Fruit fly (Drosophila melanogaster) whole organism, embryonic: ENCODE measurements around the gene CG5196.

Experiments
- Atf3 ChIP-seq: fragments of 200-800 bp; sonication (Bioruptor generic); optimal IDR thresholded peaks from 3 replicates; lab custom pipeline; 2016; ENCODE audit warnings: missing biosample characterization, missing genetic modification characterization
- BEAF-32 ChIP-seq: fragments of 200-800 bp; sonication (Bioruptor generic); optimal IDR thresholded peaks from 3 replicates; lab custom pipeline; 2017; ENCODE audit warnings: missing biosample characterization, missing genetic modification characterization, mild to moderate bottlenecking, moderate library complexity, missing genetic modification reagents
- BtbVII ChIP-seq: fragments of 200-800 bp; sonication (Bioruptor generic); optimal IDR thresholded peaks from 3 replicates; lab custom pipeline; 2017; ENCODE audit warnings: missing biosample characterization, mild to moderate bottlenecking, missing genetic modification characterization
- CG10267 ChIP-seq: fragments of 200-800 bp; sonication (Bioruptor generic); optimal IDR thresholded peaks from 2 replicates; lab custom pipeline; 2018; ENCODE audit warnings: missing biosample characterization, mild to moderate bottlenecking, missing genetic modification characterization, moderate library complexity
- CG10431 ChIP-seq: fragments of 200-800 bp; sonication (Bioruptor generic); optimal IDR thresholded peaks from 3 replicates; lab custom pipeline; 2018; ENCODE audit warnings: missing biosample characterization, mild to moderate bottlenecking, missing genetic modification characterization
- CG10543 ChIP-seq: fragments of 200-800 bp; sonication (Bioruptor generic); optimal IDR thresholded peaks from 3 replicates; lab custom pipeline; 2017; ENCODE audit warnings: missing biosample characterization, mild to moderate bottlenecking, missing genetic modification characterization, moderate library complexity
- CG12659 ChIP-seq: fragments of 200-800 bp; sonication (Bioruptor generic); optimal IDR thresholded peaks from 3 replicates; lab custom pipeline; 2017; ENCODE audit warnings: mild to moderate bottlenecking, missing biosample characterization, missing genetic modification reagents, missing genetic modification characterization
- CG12744 ChIP-seq: fragments of 200-800 bp; sonication (Bioruptor generic); optimal IDR thresholded peaks from 2 replicates; lab custom pipeline; 2016; ENCODE audit warnings: missing biosample characterization, missing genetic modification characterization
- CG13296 ChIP-seq: fragments of 200-800 bp; sonication (Bioruptor generic); optimal IDR thresholded peaks from 3 replicates; lab custom pipeline; 2018; ENCODE audit warnings: missing biosample characterization, mild to moderate bottlenecking, missing genetic modification characterization
- CG14667 ChIP-seq: fragments of 200-800 bp; sonication (Bioruptor generic); IDR thresholded peaks from 2 replicates; pipeline ENCODE4 v1.3.6; 2022; ENCODE audit warnings: missing biosample characterization, missing genetic modification characterization
- CG17385 ChIP-seq: fragments of 200-800 bp; sonication (Bioruptor generic); optimal IDR thresholded peaks from 3 replicates; lab custom pipeline; 2018; ENCODE audit warnings: missing biosample characterization, mild to moderate bottlenecking, missing genetic modification characterization
- CG1832 ChIP-seq: fragments of 200-800 bp; sonication (Bioruptor generic); optimal IDR thresholded peaks from 2 replicates; lab custom pipeline; 2017; ENCODE audit warnings: missing biosample characterization, mild to moderate bottlenecking, missing genetic modification characterization, inconsistent platforms
- CG3065 ChIP-seq: fragments of 200-800 bp; sonication (Bioruptor generic); optimal IDR thresholded peaks from 2 replicates; lab custom pipeline; 2016; ENCODE audit warnings: missing biosample characterization, missing genetic modification characterization
- CG32772 ChIP-seq: fragments of 200-800 bp; sonication (Bioruptor generic); IDR thresholded peaks from 2 replicates; pipeline ENCODE4 v1.3.6; 2022; ENCODE audit warnings: missing biosample characterization, missing genetic modification characterization
- CG4424 ChIP-seq: fragments of 200-800 bp; sonication (Bioruptor generic); optimal IDR thresholded peaks from 3 replicates; lab custom pipeline; 2016; ENCODE audit warnings: missing biosample characterization, missing genetic modification characterization
- CG6272 ChIP-seq: fragments of 200-800 bp; sonication (Bioruptor generic); IDR thresholded peaks from 2 replicates; pipeline ENCODE4 v1.3.6; 2022; ENCODE audit warnings: missing biosample characterization, missing genetic modification characterization
- CG7839 ChIP-seq: fragments of 200-800 bp; sonication (Bioruptor generic); optimal IDR thresholded peaks from 3 replicates; lab custom pipeline; 2018; ENCODE audit warnings: missing biosample characterization, mild to moderate bottlenecking, missing genetic modification characterization, moderate library complexity
- CG7963 ChIP-seq: fragments of 200-800 bp; sonication (Bioruptor generic); IDR thresholded peaks from 3 replicates; pipeline ENCODE4 v1.3.6; 2022; ENCODE audit warnings: missing biosample characterization, missing genetic modification characterization; ENCODE audit not compliant: partially characterized antibody
- Chrac-16 ChIP-seq: fragments of 200-800 bp; sonication (Bioruptor generic); optimal IDR thresholded peaks from 3 replicates; lab custom pipeline; 2016; ENCODE audit warnings: missing biosample characterization, missing genetic modification characterization
- Fer1 ChIP-seq: fragments of 200-800 bp; sonication (Bioruptor generic); optimal IDR thresholded peaks from 2 replicates; lab custom pipeline; 2017; ENCODE audit warnings: missing biosample characterization, mild to moderate bottlenecking, missing genetic modification characterization
- Meics ChIP-seq: fragments of 200-800 bp; sonication (Bioruptor generic); optimal IDR thresholded peaks from 2 replicates; lab custom pipeline; 2017; ENCODE audit warnings: missing biosample characterization, mild to moderate bottlenecking, missing genetic modification characterization
- NFAT ChIP-seq: fragments of 200-800 bp; sonication (Bioruptor generic); IDR thresholded peaks from 2 replicates; pipeline ENCODE4 v1.3.6; 2022; ENCODE audit warnings: missing biosample characterization, missing genetic modification characterization
- NfI ChIP-seq: fragments of 200-800 bp; sonication (Bioruptor generic); optimal IDR thresholded peaks from 3 replicates; lab custom pipeline; 2018; ENCODE audit warnings: missing biosample characterization, mild to moderate bottlenecking, missing genetic modification characterization, moderate library complexity
- Pdp1 ChIP-seq, 2 experiments: fragments of 200-800 bp; sonication (Bioruptor generic); optimal IDR thresholded peaks; 3 replicates each; lab custom pipeline; 2016; ENCODE audit warnings: missing biosample characterization in 2 of 2, missing genetic modification characterization in 2 of 2, mild to moderate bottlenecking in 1 of 2, moderate library complexity in 1 of 2
- Sox102F ChIP-seq: fragments of 200-800 bp; sonication (Bioruptor generic); optimal IDR thresholded peaks from 2 replicates; lab custom pipeline; 2018; ENCODE audit warnings: missing biosample characterization, mild to moderate bottlenecking, missing genetic modification characterization, moderate library complexity
- Ssrp ChIP-seq: fragments of 200-800 bp; sonication (Bioruptor generic); optimal IDR thresholded peaks from 2 replicates; lab custom pipeline; 2018; ENCODE audit warnings: missing biosample characterization, mild to moderate bottlenecking, missing genetic modification characterization, moderate library complexity
- TFAM ChIP-seq: fragments of 200-800 bp; sonication (Bioruptor generic); optimal IDR thresholded peaks from 2 replicates; lab custom pipeline; 2017; ENCODE audit warnings: missing biosample characterization, missing genetic modification characterization, inconsistent platforms
- Vsx1 ChIP-seq: fragments of 200-800 bp; sonication (Bioruptor generic); optimal IDR thresholded peaks from 2 replicates; lab custom pipeline; 2017; ENCODE audit warnings: missing biosample characterization, mild to moderate bottlenecking, missing genetic modification characterization, missing genetic modification reagents
- cg ChIP-seq: fragments of 200-800 bp; sonication (Bioruptor generic); optimal IDR thresholded peaks from 3 replicates; lab custom pipeline; 2019; ENCODE audit warnings: missing biosample characterization, mild to moderate bottlenecking, missing genetic modification characterization, moderate library complexity
- chif ChIP-seq, 2 experiments: fragments of 200-800 bp; sonication (Bioruptor generic); optimal IDR thresholded peaks; 3 replicates each; lab custom pipeline; 2016; ENCODE audit warnings: missing biosample characterization in 2 of 2, missing genetic modification characterization in 2 of 2
- dmrt99B ChIP-seq: fragments of 200-800 bp; sonication (Bioruptor generic); optimal IDR thresholded peaks from 2 replicates; lab custom pipeline; 2018; ENCODE audit warnings: missing biosample characterization, mild to moderate bottlenecking, missing genetic modification characterization, moderate library complexity
- dysf ChIP-seq: fragments of 200-800 bp; sonication (Bioruptor generic); IDR thresholded peaks from 3 replicates; pipeline ENCODE4 v1.3.6; 2022; ENCODE audit warnings: missing biosample characterization, missing genetic modification characterization
- en ChIP-seq: fragments of 200-800 bp; sonication (Bioruptor generic); optimal IDR thresholded peaks from 2 replicates; lab custom pipeline; 2016; ENCODE audit warnings: missing biosample characterization, missing genetic modification characterization
- grau ChIP-seq: fragments of 200-800 bp; optimal IDR thresholded peaks from 3 replicates; lab custom pipeline; 2019; ENCODE audit warnings: missing biosample characterization, mild to moderate bottlenecking, missing genetic modification characterization, moderate library complexity
- gro ChIP-seq: fragments of 200-800 bp; sonication (Bioruptor generic); optimal IDR thresholded peaks from 2 replicates; lab custom pipeline; 2016; ENCODE audit warnings: missing biosample characterization, missing genetic modification characterization
- lmd ChIP-seq: fragments of 200-800 bp; sonication (Bioruptor generic); IDR thresholded peaks from 2 replicates; pipeline ENCODE4 v1.3.6; 2022; ENCODE audit warnings: missing biosample characterization, missing genetic modification characterization
- mam ChIP-seq: fragments of 200-800 bp; sonication (Bioruptor generic); optimal IDR thresholded peaks from 3 replicates; lab custom pipeline; 2016; ENCODE audit warnings: missing biosample characterization, missing genetic modification characterization
- mirr ChIP-seq: fragments of 200-800 bp; sonication (Bioruptor generic); optimal IDR thresholded peaks from 3 replicates; lab custom pipeline; 2018; ENCODE audit warnings: missing biosample characterization, mild to moderate bottlenecking, missing genetic modification characterization
- nom ChIP-seq: fragments of 200-800 bp; sonication (Bioruptor generic); optimal IDR thresholded peaks from 2 replicates; lab custom pipeline; 2017; ENCODE audit warnings: missing biosample characterization, missing genetic modification characterization, mild to moderate bottlenecking, moderate library complexity, missing genetic modification reagents
- pan ChIP-seq, 4 experiments: fragments of >200 bp in 3 of 4; fragments of 200-800 bp in 1 of 4; sonication (Bioruptor generic) in 1 of 4; optimal IDR thresholded peaks in 3 of 4; IDR thresholded peaks in 1 of 4; 2 replicates each; pipeline versions ENCODE4 v1.3.6 to Lab custom; 2017 to 2022; ENCODE audit warnings: missing biosample characterization in 2 of 4, missing genetic modification characterization in 2 of 4, mixed read lengths in 1 of 4
- ranshi ChIP-seq: fragments of 200-800 bp; sonication (Bioruptor generic); IDR thresholded peaks from 2 replicates; pipeline ENCODE4 v1.3.6; 2022; ENCODE audit warnings: missing biosample characterization, missing genetic modification characterization
- row ChIP-seq: fragments of 200-800 bp; sonication (Bioruptor generic); IDR thresholded peaks from 3 replicates; pipeline ENCODE4 v1.3.6; 2022; ENCODE audit warnings: missing biosample characterization, missing genetic modification characterization
- sens-2 ChIP-seq: fragments of 200-800 bp; sonication (Bioruptor generic); IDR thresholded peaks from 2 replicates; pipeline ENCODE4 v1.3.6; 2022; ENCODE audit warnings: missing biosample characterization, missing genetic modification characterization
- tap ChIP-seq: fragments of 200-800 bp; optimal IDR thresholded peaks from 3 replicates; lab custom pipeline; 2019; ENCODE audit warnings: missing biosample characterization, mild to moderate bottlenecking, missing genetic modification characterization, moderate library complexity
- tgo ChIP-seq: fragments of 200-800 bp; sonication (Bioruptor generic); IDR thresholded peaks from 3 replicates; pipeline ENCODE4 v1.3.6; 2022; ENCODE audit warnings: missing biosample characterization, missing genetic modification characterization
- tio ChIP-seq: fragments of 200-800 bp; sonication (Bioruptor generic); optimal IDR thresholded peaks from 2 replicates; lab custom pipeline; 2017; ENCODE audit warnings: missing biosample characterization, missing genetic modification characterization, inconsistent platforms
- tna ChIP-seq: fragments of 200-800 bp; sonication (Bioruptor generic); IDR thresholded peaks from 2 replicates; pipeline ENCODE4 v1.3.6; 2022; ENCODE audit warnings: missing biosample characterization, missing genetic modification characterization; ENCODE audit not compliant: partially characterized antibody
- unpg ChIP-seq: fragments of 200-800 bp; sonication (Bioruptor generic); optimal IDR thresholded peaks from 3 replicates; lab custom pipeline; 2018; ENCODE audit warnings: missing biosample characterization, mild to moderate bottlenecking, missing genetic modification characterization, moderate library complexity
- zfh1 ChIP-seq: fragments of 200-800 bp; sonication (Bioruptor generic); IDR thresholded peaks from 3 replicates; pipeline ENCODE4 v1.3.6; 2022; ENCODE audit warnings: missing biosample characterization, missing genetic modification characterization

Gene CG5196

dm6 chr3R:12451376-12451775, 43.3 kb downstream of the CG5196 start (continued):
- TF ChIP-seq chif (GFP tag; optimal IDR thresholded peaks at IDR 0.05; lab: Kevin White, UChicago) (peak in 1 of 2 experiments; percentile 16), mam (GFP tag; lab: Kevin White, UChicago) (peak; percentile 20), CG10267 (tag; lab: Kevin White, UChicago) (no peak), row (GFP tag; lab: Robert Waterston, UW) (peak; percentile 42), TFAM (GFP tag; lab: Kevin White, UChicago) (no peak), CG3065 (GFP tag; lab: Kevin White, UChicago) (no peak), sens-2 (GFP tag; lab: Robert Waterston, UW) (no peak), CG14667 (GFP tag; lab: Robert Waterston, UW) (no peak), lmd (GFP tag; lab: Robert Waterston, UW) (0 out of 2 replicates have a peak, but pooled peaks have one; percentile 16), tio (no peak), BtbVII (GFP tag; lab: Kevin White, UChicago) (peak; percentile 13), tgo (GFP tag; lab: Robert Waterston, UW) (peak; percentile 59; the same call in 2 of the 3 replicates), Ssrp (peak; percentile 4), zfh1 (0 out of 3 replicates have a peak, but pooled peaks have one; percentile 24), pan (optimal IDR thresholded peaks at IDR 0.05; lab: Kevin White, UChicago) (no peak), pan (GFP tag; optimal IDR thresholded peaks at IDR 0.05 in 1 of 2, IDR thresholded peaks at IDR 0.05 in 1 of 2) (peak in 1 of 2 experiments; percentile 67), CG1832 (no peak), tap (peak; percentile 57), ranshi (GFP tag; lab: Robert Waterston, UW) (peak; percentile 50; the same call in 1 of the 2 replicates), CG12659 (GFP tag; lab: Kevin White, UChicago) (peak; percentile 19), Vsx1 (GFP tag; lab: Kevin White, UChicago) (no peak), nom (GFP tag; lab: Kevin White, UChicago) (no peak), CG13296 (GFP tag; lab: Kevin White, UChicago) (peak; percentile 12), Fer1 (peak; percentile 43), cg (GFP tag; lab: Kevin White, UChicago) (no peak), unpg (GFP tag; lab: Kevin White, UChicago) (peak; percentile 52), Pdp1 (GFP tag; optimal IDR thresholded peaks at IDR 0.05; lab: Kevin White, UChicago) (no peak), gro (no peak), BEAF-32 (GFP tag; lab: Kevin White, UChicago) (no peak), CG6272 (GFP tag; lab: Robert Waterston, UW) (no peak), CG17385 (GFP tag; lab: Kevin White, UChicago) (peak; percentile 35), CG10543 (GFP tag; lab: Kevin White, UChicago) (no peak), NFAT (GFP tag; lab: Robert Waterston, UW) (no peak), NfI (GFP tag; lab: Kevin White, UChicago) (peak; percentile 34), grau (tag; lab: Kevin White, UChicago) (peak; percentile 52), dysf (GFP tag; lab: Robert Waterston, UW) (peak; percentile 65), tna (GFP tag; lab: Robert Waterston, UW) (no peak), CG12744 (GFP tag; lab: Kevin White, UChicago) (peak; percentile 4), CG10431 (GFP tag; lab: Kevin White, UChicago) (no peak), CG32772 (0 out of 2 replicates have a peak, but pooled peaks have one; percentile 29), Chrac-16 (GFP tag; lab: Kevin White, UChicago) (no peak), Sox102F (GFP tag; lab: Kevin White, UChicago) (peak; percentile 73), dmrt99B (peak; percentile 65), Atf3 (GFP tag; lab: Kevin White, UChicago) (no peak), CG7963 (GFP tag; lab: Robert Waterston, UW) (no peak), CG4424 (peak; percentile 41), en (no peak), mirr (GFP tag; lab: Kevin White, UChicago) (no peak), CG7839 (tag; lab: Kevin White, UChicago) (peak; percentile 58), Meics (peak; percentile 12)
